Fruit fly (Drosophila melanogaster) whole organism, embryonic: ENCODE measurements around the gene Sec15.
A peak's percentile ranks its signal among the peaks of the same experiment; 100 is the strongest.

ENCODE experiments used
- Atf3 ChIP-seq: fragments of 200-800 bp; sonication (Bioruptor generic); optimal IDR thresholded peaks from 3 replicates; lab custom pipeline; 2016; ENCODE audit warnings: missing biosample characterization, missing genetic modification characterization
- B-H1 ChIP-seq: fragments of 200-800 bp; sonication (Bioruptor generic); IDR thresholded peaks from 3 replicates; pipeline ENCODE4 v1.3.6; 2022; ENCODE audit warnings: missing biosample characterization, missing genetic modification characterization
- Blimp-1 ChIP-seq: fragments of 200-800 bp; sonication (Bioruptor generic); optimal IDR thresholded peaks from 3 replicates; lab custom pipeline; 2018; ENCODE audit warnings: missing biosample characterization, missing genetic modification characterization, mild to moderate bottlenecking, moderate library complexity, missing genetic modification reagents
- CG10565 ChIP-seq: fragments of 200-800 bp; sonication (Bioruptor generic); optimal IDR thresholded peaks from 3 replicates; lab custom pipeline; 2016; ENCODE audit warnings: missing biosample characterization, mild to moderate bottlenecking, missing genetic modification characterization
- CG10654 ChIP-seq: fragments of 200-800 bp; sonication (Bioruptor generic); optimal IDR thresholded peaks from 2 replicates; lab custom pipeline; 2016; ENCODE audit warnings: missing biosample characterization, missing genetic modification characterization
- CG11696 ChIP-seq: fragments of 200-800 bp; sonication (Bioruptor generic); IDR thresholded peaks from 2 replicates; pipeline ENCODE4 v1.3.6; 2022; ENCODE audit warnings: missing biosample characterization, missing genetic modification characterization
- CG12391 ChIP-seq: fragments of 200-800 bp; sonication (Bioruptor generic); optimal IDR thresholded peaks from 3 replicates; lab custom pipeline; 2018; ENCODE audit warnings: missing biosample characterization, mild to moderate bottlenecking, missing genetic modification characterization, moderate library complexity
- CG13123 ChIP-seq: fragments of 200-800 bp; sonication (Bioruptor generic); optimal IDR thresholded peaks from 2 replicates; lab custom pipeline; 2016; ENCODE audit warnings: missing biosample characterization, missing genetic modification characterization
- CG13296 ChIP-seq: fragments of 200-800 bp; sonication (Bioruptor generic); optimal IDR thresholded peaks from 3 replicates; lab custom pipeline; 2018; ENCODE audit warnings: missing biosample characterization, mild to moderate bottlenecking, missing genetic modification characterization
- CG13775 ChIP-seq: fragments of 200-800 bp; sonication (Bioruptor generic); optimal IDR thresholded peaks from 3 replicates; lab custom pipeline; 2017; ENCODE audit warnings: missing biosample characterization, mild to moderate bottlenecking, missing genetic modification characterization
- CG15514 ChIP-seq: fragments of 200-800 bp; sonication (Bioruptor generic); optimal IDR thresholded peaks from 3 replicates; lab custom pipeline; 2017; ENCODE audit warnings: missing biosample characterization, missing genetic modification characterization, mild to moderate bottlenecking, moderate library complexity, missing genetic modification reagents
- CG15696 ChIP-seq: fragments of 200-800 bp; sonication (Bioruptor generic); optimal IDR thresholded peaks from 2 replicates; lab custom pipeline; 2019; ENCODE audit warnings: missing biosample characterization, mild to moderate bottlenecking, missing genetic modification characterization, moderate library complexity
- CG1603 ChIP-seq: fragments of 200-800 bp; sonication (Bioruptor generic); optimal IDR thresholded peaks from 2 replicates; lab custom pipeline; 2019; ENCODE audit warnings: missing biosample characterization, mild to moderate bottlenecking, missing genetic modification characterization, moderate library complexity
- CG1647 ChIP-seq: fragments of 200-800 bp; sonication (Bioruptor generic); optimal IDR thresholded peaks from 3 replicates; lab custom pipeline; 2016; ENCODE audit warnings: missing biosample characterization, missing genetic modification characterization
- CG17385 ChIP-seq: fragments of 200-800 bp; sonication (Bioruptor generic); optimal IDR thresholded peaks from 3 replicates; lab custom pipeline; 2018; ENCODE audit warnings: missing biosample characterization, mild to moderate bottlenecking, missing genetic modification characterization
- CG2116 ChIP-seq: fragments of 200-800 bp; sonication (Bioruptor generic); optimal IDR thresholded peaks from 3 replicates; lab custom pipeline; 2018; ENCODE audit warnings: missing biosample characterization, mild to moderate bottlenecking, missing genetic modification characterization
- CG2875 ChIP-seq: fragments of 200-800 bp; sonication (Bioruptor generic); optimal IDR thresholded peaks from 2 replicates; lab custom pipeline; 2017; ENCODE audit warnings: missing biosample characterization, mild to moderate bottlenecking, missing genetic modification characterization, missing genetic modification reagents
- CG3163 ChIP-seq: fragments of 200-800 bp; sonication (Bioruptor generic); optimal IDR thresholded peaks from 3 replicates; lab custom pipeline; 2016; ENCODE audit warnings: missing biosample characterization, missing genetic modification characterization
- CG34224 ChIP-seq: fragments of 200-800 bp; sonication (Bioruptor generic); IDR thresholded peaks from 3 replicates; pipeline ENCODE4 v1.3.6; 2022; ENCODE audit warnings: missing biosample characterization, missing genetic modification characterization; ENCODE audit not compliant: partially characterized antibody
- CG4404 ChIP-seq: fragments of 200-800 bp; sonication (Bioruptor generic); IDR thresholded peaks from 2 replicates; pipeline ENCODE4 v1.3.6; 2022; ENCODE audit warnings: missing biosample characterization, missing genetic modification characterization
- CG4730 ChIP-seq: fragments of 200-800 bp; sonication (Bioruptor generic); IDR thresholded peaks from 2 replicates; pipeline ENCODE4 v1.3.6; 2022; ENCODE audit warnings: missing biosample characterization, missing genetic modification characterization
- CG6683 ChIP-seq: fragments of 200-800 bp; sonication (Bioruptor generic); optimal IDR thresholded peaks from 2 replicates; lab custom pipeline; 2017; ENCODE audit warnings: missing biosample characterization, mild to moderate bottlenecking, missing genetic modification characterization, missing genetic modification reagents
- CG6689 ChIP-seq: fragments of 200-800 bp; sonication (Bioruptor generic); IDR thresholded peaks from 2 replicates; pipeline ENCODE4 v1.3.6; 2022; ENCODE audit warnings: missing biosample characterization, missing genetic modification characterization
- CG8281 ChIP-seq: fragments of 200-800 bp; sonication (Bioruptor generic); optimal IDR thresholded peaks from 2 replicates; lab custom pipeline; 2018; ENCODE audit warnings: missing biosample characterization, mild to moderate bottlenecking, missing genetic modification characterization, moderate library complexity
- Dll ChIP-seq: fragments of 200-800 bp; sonication (Bioruptor generic); IDR thresholded peaks from 4 replicates; pipeline ENCODE4 v1.3.6; 2022; ENCODE audit warnings: missing biosample characterization, missing genetic modification characterization; ENCODE audit not compliant: partially characterized antibody
- Ets65A ChIP-seq: fragments of 200-800 bp; sonication (Bioruptor generic); peaks from one replicate; lab custom pipeline; 2016; ENCODE audit warnings: missing biosample characterization, missing genetic modification characterization
- HHEX ChIP-seq: fragments of 200-800 bp; sonication (Bioruptor generic); optimal IDR thresholded peaks from 3 replicates; lab custom pipeline; 2017; ENCODE audit warnings: missing biosample characterization, mild to moderate bottlenecking, missing genetic modification characterization, missing genetic modification reagents
- Hr51 ChIP-seq, 2 experiments: fragments of 200-800 bp; sonication (Bioruptor generic); optimal IDR thresholded peaks; 2 replicates in 1 of 2; 3 replicates in 1 of 2; lab custom pipeline; 2016 to 2018; ENCODE audit warnings: missing biosample characterization in 2 of 2, missing genetic modification characterization in 2 of 2, mild to moderate bottlenecking in 1 of 2, moderate library complexity in 1 of 2
- Mrtf ChIP-seq: fragments of 200-800 bp; sonication (Bioruptor generic); IDR thresholded peaks from 3 replicates; pipeline ENCODE4 v1.3.6; 2022; ENCODE audit warnings: missing biosample characterization, missing genetic modification characterization
- Oaz ChIP-seq: fragments of 200-800 bp; sonication (Bioruptor generic); IDR thresholded peaks from 2 replicates; pipeline ENCODE4 v1.3.6; 2022; ENCODE audit warnings: missing biosample characterization, missing genetic modification characterization
- Ravus ChIP-seq: fragments of 200-800 bp; sonication (Bioruptor generic); IDR thresholded peaks from 2 replicates; pipeline ENCODE4 v1.3.6; 2022; ENCODE audit warnings: missing biosample characterization, missing genetic modification characterization
- Ssrp ChIP-seq: fragments of 200-800 bp; sonication (Bioruptor generic); optimal IDR thresholded peaks from 2 replicates; lab custom pipeline; 2018; ENCODE audit warnings: missing biosample characterization, mild to moderate bottlenecking, missing genetic modification characterization, moderate library complexity
- Trl ChIP-seq, 3 experiments: fragments of >200 bp in 2 of 3; fragments of 200-800 bp in 1 of 3; sonication (Bioruptor generic) in 1 of 3; optimal IDR thresholded peaks; 2 replicates in 1 of 3; 3 replicates in 2 of 3; lab custom pipeline; 2016 to 2017; ENCODE audit warnings: missing biosample characterization in 1 of 3, missing genetic modification characterization in 1 of 3
- amos ChIP-seq: fragments of 200-800 bp; sonication (Bioruptor generic); IDR thresholded peaks from 2 replicates; pipeline ENCODE4 v1.3.6; 2022; ENCODE audit warnings: missing biosample characterization, missing genetic modification characterization; ENCODE audit not compliant: partially characterized antibody
- ato ChIP-seq: fragments of 200-800 bp; sonication (Bioruptor generic); IDR thresholded peaks from 2 replicates; pipeline ENCODE4 v1.3.6; 2022; ENCODE audit warnings: missing biosample characterization, missing genetic modification characterization; ENCODE audit not compliant: partially characterized antibody
- chn ChIP-seq: fragments of 200-800 bp; sonication (Bioruptor generic); optimal IDR thresholded peaks from 2 replicates; lab custom pipeline; 2016; ENCODE audit warnings: missing biosample characterization, missing genetic modification characterization
- crc ChIP-seq: fragments of 200-800 bp; sonication (Bioruptor generic); optimal IDR thresholded peaks from 2 replicates; lab custom pipeline; 2016; ENCODE audit warnings: missing biosample characterization, missing genetic modification characterization
- crol ChIP-seq: fragments of 200-800 bp; sonication (Bioruptor generic); IDR thresholded peaks from 2 replicates; pipeline ENCODE4 v1.3.6; 2022; ENCODE audit warnings: missing biosample characterization, missing genetic modification characterization
- disco-r ChIP-seq: fragments of 200-800 bp; sonication (Bioruptor generic); optimal IDR thresholded peaks from 2 replicates; lab custom pipeline; 2016; ENCODE audit warnings: missing biosample characterization, missing genetic modification characterization
- fd3F ChIP-seq: fragments of 200-800 bp; sonication (Bioruptor generic); optimal IDR thresholded peaks from 2 replicates; lab custom pipeline; 2018; ENCODE audit warnings: missing biosample characterization, mild to moderate bottlenecking, missing genetic modification characterization, moderate library complexity
- gcm ChIP-seq: fragments of 200-800 bp; sonication (Bioruptor generic); optimal IDR thresholded peaks from 2 replicates; lab custom pipeline; 2019; ENCODE audit warnings: missing biosample characterization, mild to moderate bottlenecking, missing genetic modification characterization, moderate library complexity
- gem ChIP-seq: fragments of 200-800 bp; sonication (Bioruptor generic); optimal IDR thresholded peaks from 2 replicates; lab custom pipeline; 2019; ENCODE audit warnings: missing biosample characterization, mild to moderate bottlenecking, missing genetic modification characterization, moderate library complexity
- gro ChIP-seq: fragments of 200-800 bp; sonication (Bioruptor generic); optimal IDR thresholded peaks from 2 replicates; lab custom pipeline; 2016; ENCODE audit warnings: missing biosample characterization, missing genetic modification characterization
- insv ChIP-seq, 2 experiments: fragments of 200-800 bp; sonication (Bioruptor generic); optimal IDR thresholded peaks; 3 replicates each; lab custom pipeline; 2016 to 2018; ENCODE audit warnings: missing biosample characterization in 2 of 2, missing genetic modification characterization in 2 of 2
- jigr1 ChIP-seq: fragments of 200-800 bp; sonication (Bioruptor generic); IDR thresholded peaks from 3 replicates; pipeline ENCODE4 v1.3.6; 2022; ENCODE audit warnings: missing biosample characterization, missing genetic modification characterization
- kah ChIP-seq: fragments of 200-800 bp; sonication (Bioruptor generic); optimal IDR thresholded peaks from 2 replicates; lab custom pipeline; 2018; ENCODE audit warnings: missing biosample characterization, mild to moderate bottlenecking, missing genetic modification characterization
- kay ChIP-seq: fragments of 200-800 bp; sonication (Bioruptor generic); optimal IDR thresholded peaks from 2 replicates; lab custom pipeline; 2016; ENCODE audit warnings: missing biosample characterization, missing genetic modification characterization
- mirr ChIP-seq: fragments of 200-800 bp; sonication (Bioruptor generic); optimal IDR thresholded peaks from 3 replicates; lab custom pipeline; 2018; ENCODE audit warnings: missing biosample characterization, mild to moderate bottlenecking, missing genetic modification characterization
- tll ChIP-seq, 2 experiments: fragments of 200-800 bp in 1 of 2; fragments of >200 bp in 1 of 2; sonication (Bioruptor generic) in 1 of 2; optimal IDR thresholded peaks; 2 replicates each; lab custom pipeline; 2017 to 2019; ENCODE audit warnings: missing biosample characterization in 2 of 2, missing genetic modification characterization in 2 of 2, mild to moderate bottlenecking in 1 of 2, moderate library complexity in 1 of 2

Gene Sec15

dm6 chr3R:21096532-21097143 is 11.1 kb downstream of the Sec15 start (continued):
- TF ChIP-seq CG3163 (GFP tag; lab: Kevin White, UChicago): no peak
- no peak for TF ChIP-seq ato (GFP tag; lab: Robert Waterston, UW)
- no peak for TF ChIP-seq mirr
- TF ChIP-seq CG6689 (GFP tag; lab: Robert Waterston, UW): peak; percentile 49
- TF ChIP-seq CG17385: no peak
- peak; percentile 42; the same call in 1 of the 4 replicates for TF ChIP-seq Dll (GFP tag; lab: Robert Waterston, UW)
- TF ChIP-seq gro (GFP tag; lab: Kevin White, UChicago): no peak
- TF ChIP-seq CG13296 (GFP tag; lab: Kevin White, UChicago): no peak
- TF ChIP-seq amos: no peak
- TF ChIP-seq CG4404 (GFP tag; lab: Robert Waterston, UW): no peak
- peak in 1 of 2 experiments; percentile 18 for TF ChIP-seq insv (GFP tag; optimal IDR thresholded peaks at IDR 0.05; lab: Kevin White, UChicago)
- no peak for TF ChIP-seq CG13775
- TF ChIP-seq gem (tag; lab: Kevin White, UChicago): no peak

dm6 chr3R:21094292-21094691 is 13.5 kb downstream of the Sec15 start:
- no peak for TF ChIP-seq CG4730 (GFP tag; lab: Robert Waterston, UW)
- TF ChIP-seq kay (GFP tag; lab: Kevin White, UChicago): peak; percentile 33
- no peak for TF ChIP-seq CG12391 (tag; lab: Kevin White, UChicago)
- no peak for TF ChIP-seq Ets65A
- TF ChIP-seq CG10654 (GFP tag; lab: Kevin White, UChicago): no peak
- no peak for TF ChIP-seq kah (GFP tag; lab: Kevin White, UChicago)
- no peak for TF ChIP-seq tll (GFP tag; optimal IDR thresholded peaks at IDR 0.05; lab: Kevin White, UChicago)
- TF ChIP-seq Blimp-1: peak; percentile 93
- no peak for TF ChIP-seq CG1647
- no peak for TF ChIP-seq B-H1 (GFP tag; lab: Robert Waterston, UW)
- TF ChIP-seq CG13123 (GFP tag; lab: Kevin White, UChicago): no peak
- peak; percentile 87 for TF ChIP-seq crol (GFP tag; lab: Robert Waterston, UW)
- TF ChIP-seq CG2116 (GFP tag; lab: Kevin White, UChicago): no peak
- no peak for TF ChIP-seq CG6683 (GFP tag; lab: Kevin White, UChicago)
- no peak for TF ChIP-seq jigr1 (GFP tag; lab: Robert Waterston, UW)
- TF ChIP-seq Oaz (GFP tag; lab: Robert Waterston, UW): no peak
- TF ChIP-seq crc: no peak
- TF ChIP-seq fd3F (GFP tag; lab: Kevin White, UChicago): no peak
- TF ChIP-seq disco-r: no peak
- TF ChIP-seq chn (GFP tag; lab: Kevin White, UChicago): no peak
- peak; percentile 5 to 53 for TF ChIP-seq Trl (optimal IDR thresholded peaks at IDR 0.05; lab: Kevin White, UChicago)
- no peak for TF ChIP-seq Trl (GFP tag; optimal IDR thresholded peaks at IDR 0.05; lab: Kevin White, UChicago)
- TF ChIP-seq CG11696 (GFP tag; lab: Robert Waterston, UW): no peak
- no peak for TF ChIP-seq CG8281 (tag; lab: Kevin White, UChicago)
- TF ChIP-seq CG15696 (tag; lab: Kevin White, UChicago): no peak

dm6 chr3R:21092829-21093228 is 14.9 kb downstream of the Sec15 start:
- TF ChIP-seq HHEX (GFP tag; lab: Kevin White, UChicago) (no peak), Hr51 (GFP tag; optimal IDR thresholded peaks at IDR 0.05; lab: Kevin White, UChicago) (peak in 1 of 2 experiments; percentile 39), Mrtf (no peak), CG10565 (GFP tag; lab: Kevin White, UChicago) (no peak), Ssrp (tag; lab: Kevin White, UChicago) (no peak), CG2875 (GFP tag; lab: Kevin White, UChicago) (no peak), CG1603 (tag; lab: Kevin White, UChicago) (peak; percentile 35), gcm (GFP tag; lab: Kevin White, UChicago) (no peak), CG34224 (GFP tag; lab: Robert Waterston, UW) (no peak), CG15514 (GFP tag; lab: Kevin White, UChicago) (no peak), Atf3 (GFP tag; lab: Kevin White, UChicago) (no peak), Ravus (GFP tag; lab: Robert Waterston, UW) (no peak)
